Fruit fly (Drosophila melanogaster) whole organism, adult: ENCODE measurements around the gene Oatp74D.

Source experiments
- CG11617 ChIP-seq: fragments of 200-800 bp; sonication (Bioruptor generic); optimal IDR thresholded peaks from 2 replicates; lab custom pipeline; 2017; ENCODE audit warnings: mild to moderate bottlenecking, missing biosample characterization, missing genetic modification reagents, missing genetic modification characterization
- CG12768 ChIP-seq: fragments of 200-800 bp; sonication (Bioruptor generic); optimal IDR thresholded peaks from 2 replicates; lab custom pipeline; 2017; ENCODE audit warnings: missing biosample characterization, missing genetic modification characterization, mild to moderate bottlenecking, moderate library complexity, missing genetic modification reagents
- CG14711 ChIP-seq: fragments of 200-800 bp; sonication (Bioruptor generic); optimal IDR thresholded peaks from 2 replicates; lab custom pipeline; 2018; ENCODE audit warnings: missing biosample characterization, mild to moderate bottlenecking, missing genetic modification characterization, moderate library complexity
- CG1620 ChIP-seq: fragments of 200-800 bp; sonication (Bioruptor generic); optimal IDR thresholded peaks from 2 replicates; lab custom pipeline; 2016; ENCODE audit warnings: missing biosample characterization, missing genetic modification characterization
- CG33017 ChIP-seq: fragments of 200-800 bp; sonication (Bioruptor generic); optimal IDR thresholded peaks from 2 replicates; lab custom pipeline; 2018; ENCODE audit warnings: missing biosample characterization, mild to moderate bottlenecking, missing genetic modification characterization, moderate library complexity
- CG5204 ChIP-seq: fragments of 200-800 bp; sonication (Bioruptor generic); optimal IDR thresholded peaks from 2 replicates; lab custom pipeline; 2016; ENCODE audit warnings: missing biosample characterization, missing genetic modification characterization
- CG7045 ChIP-seq: fragments of 200-800 bp; sonication (Bioruptor generic); optimal IDR thresholded peaks from 2 replicates; lab custom pipeline; 2017; ENCODE audit warnings: missing biosample characterization, mild to moderate bottlenecking, missing genetic modification characterization
- CG7101 ChIP-seq: fragments of 200-800 bp; sonication (Bioruptor generic); optimal IDR thresholded peaks from 2 replicates; lab custom pipeline; 2018; ENCODE audit warnings: missing biosample characterization, mild to moderate bottlenecking, missing genetic modification characterization, moderate library complexity
- Clk ChIP-seq: fragments of 200-800 bp; sonication (Bioruptor generic); optimal IDR thresholded peaks from 2 replicates; lab custom pipeline; 2017; ENCODE audit warnings: missing biosample characterization, missing genetic modification characterization
- Crg-1 ChIP-seq: fragments of 200-800 bp; sonication (Bioruptor generic); optimal IDR thresholded peaks from 2 replicates; lab custom pipeline; 2016; ENCODE audit warnings: missing biosample characterization, missing genetic modification characterization
- Hr96 ChIP-seq: fragments of 200-800 bp; sonication (Bioruptor generic); optimal IDR thresholded peaks from 2 replicates; lab custom pipeline; 2016; ENCODE audit warnings: missing biosample characterization, missing genetic modification characterization
- Mnt ChIP-seq: fragments of 200-800 bp; sonication (Bioruptor generic); optimal IDR thresholded peaks from 2 replicates; lab custom pipeline; 2016; ENCODE audit warnings: missing biosample characterization, mild to moderate bottlenecking, missing genetic modification characterization
- bab1 ChIP-seq: fragments of 200-800 bp; sonication (Bioruptor generic); optimal IDR thresholded peaks from 3 replicates; lab custom pipeline; 2019; ENCODE audit warnings: missing biosample characterization, mild to moderate bottlenecking, missing genetic modification characterization, moderate library complexity
- cic ChIP-seq: fragments of 200-800 bp; sonication (Bioruptor generic); optimal IDR thresholded peaks from 2 replicates; lab custom pipeline; 2017; ENCODE audit warnings: missing biosample characterization, mild to moderate bottlenecking, missing genetic modification characterization, moderate library complexity
- cnc ChIP-seq, 2 experiments: fragments of >200 bp; optimal IDR thresholded peaks; 2 replicates each; lab custom pipeline; 2017
- kay ChIP-seq: fragments of 200-800 bp; sonication (Bioruptor generic); peaks from one replicate; lab custom pipeline; 2016; ENCODE audit warnings: missing biosample characterization, missing genetic modification characterization, borderline replicate concordance
- ovo ChIP-seq: fragments of 200-800 bp; sonication (Bioruptor generic); optimal IDR thresholded peaks from 2 replicates; lab custom pipeline; 2016; ENCODE audit warnings: missing biosample characterization, missing genetic modification characterization
- pad ChIP-seq: fragments of 200-800 bp; sonication (Bioruptor generic); optimal IDR thresholded peaks from 3 replicates; lab custom pipeline; 2017; ENCODE audit warnings: missing biosample characterization, missing genetic modification characterization, mild to moderate bottlenecking, moderate library complexity, missing genetic modification reagents
- tj ChIP-seq: fragments of 200-800 bp; sonication (Bioruptor generic); optimal IDR thresholded peaks from 3 replicates; lab custom pipeline; 2017; ENCODE audit warnings: missing biosample characterization, mild to moderate bottlenecking, missing genetic modification characterization, moderate library complexity
- toe ChIP-seq: fragments of 200-800 bp; sonication (Bioruptor generic); optimal IDR thresholded peaks from 2 replicates; lab custom pipeline; 2016; ENCODE audit warnings: missing biosample characterization, missing genetic modification characterization

Gene Oatp74D

DNA sequence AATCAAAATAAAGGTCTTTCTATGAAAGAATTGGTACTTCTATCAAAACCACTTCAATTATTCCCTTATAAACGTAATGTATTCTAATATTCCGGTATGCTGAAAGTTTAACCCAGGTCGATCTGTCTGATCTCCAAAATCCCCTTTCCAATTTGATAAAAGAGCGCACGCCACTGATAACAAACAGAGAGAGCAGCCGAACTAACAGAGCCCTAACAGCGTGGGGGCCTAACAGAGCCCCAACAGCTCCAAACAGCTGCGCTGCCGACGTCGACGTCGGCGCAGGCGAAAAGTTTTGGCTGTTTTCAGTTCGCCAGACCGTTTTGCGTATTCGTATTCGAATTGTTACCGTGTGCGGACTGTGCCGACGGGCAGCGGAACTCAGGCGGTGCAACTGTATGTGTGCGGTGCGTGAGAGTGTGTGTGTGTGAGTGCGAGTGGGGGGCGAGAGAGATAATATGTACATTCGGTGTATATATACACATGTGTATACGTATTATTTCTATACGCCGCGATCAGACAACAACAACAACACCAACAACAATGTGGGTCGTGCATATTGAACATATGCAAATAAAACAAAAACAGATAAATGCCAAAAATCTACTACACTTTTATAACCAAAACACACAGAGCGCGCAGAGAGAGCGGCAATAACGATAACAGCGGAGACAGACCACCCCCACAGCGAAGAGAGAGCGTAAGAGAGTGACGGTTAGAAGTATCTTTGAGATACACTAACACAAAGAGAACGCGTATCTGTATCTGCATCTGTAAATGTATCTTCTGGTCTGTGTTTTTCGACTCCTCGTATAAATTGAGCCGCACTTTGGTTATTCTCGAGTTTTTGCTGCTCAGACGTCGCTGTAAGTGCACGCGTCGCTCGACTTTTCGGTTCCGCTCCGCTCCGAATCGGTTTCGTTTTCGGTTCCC lies at the start of gene Oatp74D:
Gene Oatp74D (plus strand): TSS at position 325 of the 933 bp plus-strand sequence.
- TF ChIP-seq tj (GFP tag; lab: Kevin White, UChicago) (peak; percentile 11), pad (GFP tag; lab: Kevin White, UChicago) (no peak), kay (GFP tag; lab: Kevin White, UChicago) (no peak), Crg-1 (GFP tag; lab: Kevin White, UChicago) (no peak), bab1 (GFP tag; lab: Kevin White, UChicago) (peak; percentile 48), CG1620 (GFP tag; lab: Kevin White, UChicago) (no peak), CG11617 (GFP tag; lab: Kevin White, UChicago) (no peak), CG7045 (GFP tag; lab: Kevin White, UChicago) (no peak), Hr96 (GFP tag; lab: Kevin White, UChicago) (peak; percentile 4), CG33017 (tag; lab: Kevin White, UChicago) (peak; percentile 38), cnc (optimal IDR thresholded peaks at IDR 0.05; lab: Kevin White, UChicago) (no peak), Clk (GFP tag; lab: Kevin White, UChicago) (no peak), cic (peak; percentile 65), CG7101 (tag; lab: Kevin White, UChicago) (peak; percentile 58), toe (GFP tag; lab: Kevin White, UChicago) (no peak), CG12768 (GFP tag; lab: Kevin White, UChicago) (peak; percentile 26), CG14711 (peak; percentile 40), ovo (GFP tag; lab: Kevin White, UChicago) (no peak), Mnt (GFP tag; lab: Kevin White, UChicago) (peak; percentile 45), CG5204 (GFP tag; lab: Kevin White, UChicago) (peak; percentile 33)

DNA sequence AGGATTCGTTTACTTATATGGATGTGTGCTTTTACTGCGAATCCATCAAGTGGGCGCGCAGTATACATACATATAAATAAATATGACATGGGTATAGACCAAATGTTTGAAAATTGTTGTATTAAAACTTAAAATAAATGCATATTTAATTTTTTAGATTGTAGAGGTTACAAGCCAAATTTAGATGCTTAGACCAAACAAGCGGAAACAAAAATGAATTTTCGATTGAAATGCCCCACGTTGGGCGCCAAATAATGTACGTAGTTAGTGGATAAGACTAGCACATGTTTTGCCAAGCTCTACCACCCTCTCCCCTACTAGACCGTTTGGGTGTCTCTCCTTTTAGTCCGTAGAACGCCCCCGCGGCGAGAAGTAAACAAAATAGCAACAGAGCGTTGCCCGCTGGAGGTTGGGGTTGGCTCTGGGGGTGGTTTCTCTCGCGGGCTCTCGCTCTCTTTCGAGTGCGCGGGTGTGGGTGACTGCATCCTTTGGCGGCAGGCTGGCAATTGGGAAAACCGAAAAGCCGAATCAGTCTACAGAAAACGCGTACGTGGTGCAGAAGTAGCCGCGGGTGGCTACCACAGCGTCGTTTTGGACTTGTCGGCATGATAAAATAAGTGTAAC lies 47.9 kb upstream of the Oatp74D start, which contains the start of gene CG18265:
Gene CG18265 (plus strand): TSS at position 530 of the 624 bp plus-strand sequence.
- TF ChIP-seq cnc (optimal IDR thresholded peaks at IDR 0.05; lab: Kevin White, UChicago), result no peak
- no peak for TF ChIP-seq CG14711
- no peak for TF ChIP-seq tj (GFP tag; lab: Kevin White, UChicago)
- TF ChIP-seq CG7045 (GFP tag; lab: Kevin White, UChicago), result no peak
- no peak for TF ChIP-seq CG33017 (tag; lab: Kevin White, UChicago)
- TF ChIP-seq kay (GFP tag; lab: Kevin White, UChicago), result no peak
- no peak for TF ChIP-seq ovo (GFP tag; lab: Kevin White, UChicago)
- TF ChIP-seq Hr96 (GFP tag; lab: Kevin White, UChicago), result no peak
- TF ChIP-seq toe (GFP tag; lab: Kevin White, UChicago), result no peak
- no peak for TF ChIP-seq bab1 (GFP tag; lab: Kevin White, UChicago)
- no peak for TF ChIP-seq cic
- no peak for TF ChIP-seq Crg-1 (GFP tag; lab: Kevin White, UChicago)
- no peak for TF ChIP-seq CG5204 (GFP tag; lab: Kevin White, UChicago)
- TF ChIP-seq Mnt (GFP tag; lab: Kevin White, UChicago), result no peak

DNA sequence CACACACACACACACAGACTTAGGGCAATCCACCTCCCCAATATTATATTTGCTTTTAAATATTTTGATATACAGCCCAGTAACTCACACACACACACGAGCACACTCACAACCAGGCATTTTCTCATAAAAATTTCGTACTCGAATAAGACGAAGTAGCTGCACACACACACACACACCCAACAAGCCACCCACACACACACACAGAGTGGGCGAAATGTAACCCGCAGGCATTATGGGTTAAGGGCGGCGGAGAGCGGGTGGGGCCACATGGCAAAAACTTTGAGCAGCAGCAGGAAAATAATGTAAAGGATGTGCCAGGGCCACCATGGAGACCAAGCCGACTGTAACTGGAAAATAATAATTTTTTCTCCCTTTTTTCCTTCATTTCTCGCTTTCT lies 45.3 kb upstream of the Oatp74D start:
- TF ChIP-seq cnc (optimal IDR thresholded peaks at IDR 0.05; lab: Kevin White, UChicago) (no peak), CG7045 (GFP tag; lab: Kevin White, UChicago) (no peak), pad (GFP tag; lab: Kevin White, UChicago) (no peak), bab1 (GFP tag; lab: Kevin White, UChicago) (no peak), CG11617 (GFP tag; lab: Kevin White, UChicago) (no peak)

DNA sequence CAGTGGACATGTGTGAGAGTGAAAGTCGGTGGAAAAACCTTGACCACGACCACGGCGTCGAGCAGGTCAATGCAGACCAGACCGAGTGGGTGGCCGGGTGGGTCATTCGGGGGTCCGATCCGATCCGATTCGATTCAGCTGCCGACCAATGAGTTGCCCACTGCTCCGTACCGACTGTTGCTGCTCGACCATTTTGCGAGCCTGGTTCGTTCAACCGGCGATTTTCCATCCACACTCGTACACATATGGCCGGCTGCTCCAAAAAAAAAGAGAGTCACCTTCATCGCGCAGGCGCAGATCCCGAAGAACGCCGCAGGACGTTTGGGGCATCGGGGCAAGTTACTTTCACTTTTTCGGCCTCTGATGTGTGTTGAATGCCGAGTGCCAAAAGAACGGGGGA lies 42.3 kb upstream of the Oatp74D start:
- TF ChIP-seq pad (GFP tag; lab: Kevin White, UChicago), result no peak
- no peak for TF ChIP-seq CG1620 (GFP tag; lab: Kevin White, UChicago)
- no peak for TF ChIP-seq Mnt (GFP tag; lab: Kevin White, UChicago)

DNA sequence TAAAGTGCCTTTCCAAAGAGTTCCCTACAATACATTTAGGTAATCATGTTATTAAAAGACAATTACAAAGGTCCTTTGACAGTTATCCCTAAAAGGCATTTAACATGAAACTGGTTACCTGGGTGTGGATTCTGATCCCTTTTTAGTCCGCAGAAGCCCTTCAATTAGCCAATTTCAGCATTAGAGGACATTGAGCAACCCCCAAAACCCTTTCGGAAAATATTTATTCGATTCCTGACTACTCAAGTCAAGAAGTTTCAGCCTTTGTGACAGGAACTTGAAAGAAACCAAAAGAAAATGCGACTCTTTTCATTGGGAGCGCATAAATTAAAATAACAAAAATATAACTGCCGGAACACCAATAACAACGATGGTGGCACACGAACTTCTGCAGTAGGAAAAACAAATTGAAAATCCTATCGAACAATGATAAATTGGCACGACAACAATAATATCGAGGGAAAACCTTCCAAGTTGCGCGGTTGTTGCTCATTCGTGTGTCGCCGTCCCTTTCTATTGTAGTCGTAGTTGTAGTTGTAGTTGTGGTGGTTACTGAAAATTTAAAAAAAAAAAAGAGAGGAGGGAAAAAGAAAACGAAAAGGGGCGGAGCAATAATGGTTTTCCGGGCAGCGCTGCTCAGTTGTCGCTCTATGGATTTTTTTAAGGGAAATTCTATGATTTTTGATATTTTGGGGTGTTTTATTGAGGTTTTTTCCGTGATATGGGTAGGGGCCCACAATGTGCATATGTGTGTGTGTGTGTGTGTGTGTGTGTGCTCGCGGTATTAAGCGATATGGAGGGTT lies 41.1 kb upstream of the Oatp74D start:
- TF ChIP-seq CG14711, result no peak
- TF ChIP-seq CG1620 (GFP tag; lab: Kevin White, UChicago), result no peak
- TF ChIP-seq CG12768 (GFP tag; lab: Kevin White, UChicago), result no peak
- no peak for TF ChIP-seq CG5204 (GFP tag; lab: Kevin White, UChicago)
- no peak for TF ChIP-seq ovo (GFP tag; lab: Kevin White, UChicago)
- TF ChIP-seq cnc (optimal IDR thresholded peaks at IDR 0.05; lab: Kevin White, UChicago), result no peak
